Fruit fly (Drosophila melanogaster) whole organism, embryonic: Measurements from ENCODE around the gene DEF8.
A peak's percentile ranks its signal among the peaks of the same experiment; 100 is the strongest.

Experiments
- Asciz ChIP-seq: fragments of 200-800 bp; sonication (Bioruptor generic); optimal IDR thresholded peaks from 2 replicates; lab custom pipeline; 2017; ENCODE audit warnings: missing biosample characterization, mild to moderate bottlenecking, missing genetic modification characterization, missing genetic modification reagents
- Atf6 ChIP-seq: fragments of 200-800 bp; sonication (Bioruptor generic); IDR thresholded peaks from 2 replicates; pipeline ENCODE4 v1.3.6; 2022; ENCODE audit warnings: missing biosample characterization, missing genetic modification characterization
- CG10209 ChIP-seq: fragments of 200-800 bp; sonication (Bioruptor generic); optimal IDR thresholded peaks from 3 replicates; lab custom pipeline; 2017; ENCODE audit warnings: missing biosample characterization, mild to moderate bottlenecking, missing genetic modification characterization, missing genetic modification reagents
- CG10462 ChIP-seq: fragments of 200-800 bp; sonication (Bioruptor generic); optimal IDR thresholded peaks from 2 replicates; lab custom pipeline; 2016; ENCODE audit warnings: missing biosample characterization, missing genetic modification characterization
- CG14050 ChIP-seq: fragments of 200-800 bp; sonication (Bioruptor generic); IDR thresholded peaks from 3 replicates; pipeline ENCODE4 v1.3.6; 2022; ENCODE audit warnings: missing biosample characterization, missing genetic modification characterization
- CG15479 ChIP-seq: fragments of 200-800 bp; sonication (Bioruptor generic); optimal IDR thresholded peaks from 3 replicates; lab custom pipeline; 2019; ENCODE audit warnings: missing biosample characterization, mild to moderate bottlenecking, missing genetic modification characterization, moderate library complexity
- CG15514 ChIP-seq: fragments of 200-800 bp; sonication (Bioruptor generic); optimal IDR thresholded peaks from 3 replicates; lab custom pipeline; 2017; ENCODE audit warnings: missing biosample characterization, missing genetic modification characterization, mild to moderate bottlenecking, moderate library complexity, missing genetic modification reagents
- CG16863 ChIP-seq: fragments of 200-800 bp; sonication (Bioruptor generic); optimal IDR thresholded peaks from 3 replicates; lab custom pipeline; 2016; ENCODE audit warnings: missing biosample characterization, missing genetic modification characterization
- CG17328 ChIP-seq: fragments of 200-800 bp; sonication (Bioruptor generic); IDR thresholded peaks from 2 replicates; pipeline ENCODE4 v1.3.6; 2022; ENCODE audit warnings: missing biosample characterization, missing genetic modification characterization
- CG2712 ChIP-seq: fragments of 200-800 bp; optimal IDR thresholded peaks from 3 replicates; lab custom pipeline; 2019; ENCODE audit warnings: missing biosample characterization, mild to moderate bottlenecking, missing genetic modification characterization, moderate library complexity
- CG30020 ChIP-seq: fragments of 200-800 bp; optimal IDR thresholded peaks from 2 replicates; lab custom pipeline; 2019; ENCODE audit warnings: missing biosample characterization, mild to moderate bottlenecking, missing genetic modification characterization, moderate library complexity
- CG31365 ChIP-seq: fragments of 200-800 bp; sonication (Bioruptor generic); optimal IDR thresholded peaks from 2 replicates; lab custom pipeline; 2018; ENCODE audit warnings: missing biosample characterization, mild to moderate bottlenecking, missing genetic modification characterization
- CG33213 ChIP-seq: fragments of 200-800 bp; sonication (Bioruptor generic); optimal IDR thresholded peaks from 3 replicates; lab custom pipeline; 2016; ENCODE audit warnings: missing biosample characterization, missing genetic modification characterization
- CG34224 ChIP-seq: fragments of 200-800 bp; sonication (Bioruptor generic); IDR thresholded peaks from 3 replicates; pipeline ENCODE4 v1.3.6; 2022; ENCODE audit warnings: missing biosample characterization, missing genetic modification characterization; ENCODE audit not compliant: partially characterized antibody
- CG4282 ChIP-seq: fragments of 200-800 bp; sonication (Bioruptor generic); optimal IDR thresholded peaks from 2 replicates; lab custom pipeline; 2016; ENCODE audit warnings: missing biosample characterization, missing genetic modification characterization
- CG6254 ChIP-seq: fragments of 200-800 bp; sonication (Bioruptor generic); optimal IDR thresholded peaks from 3 replicates; lab custom pipeline; 2017; ENCODE audit warnings: mild to moderate bottlenecking, missing biosample characterization, missing genetic modification reagents, missing genetic modification characterization
- CG7963 ChIP-seq: fragments of 200-800 bp; sonication (Bioruptor generic); IDR thresholded peaks from 3 replicates; pipeline ENCODE4 v1.3.6; 2022; ENCODE audit warnings: missing biosample characterization, missing genetic modification characterization; ENCODE audit not compliant: partially characterized antibody
- Camta ChIP-seq: fragments of 200-800 bp; sonication (Bioruptor generic); optimal IDR thresholded peaks from 2 replicates; lab custom pipeline; 2016; ENCODE audit warnings: missing biosample characterization, missing genetic modification characterization
- Dek ChIP-seq: fragments of 200-800 bp; sonication (Bioruptor generic); optimal IDR thresholded peaks from 3 replicates; lab custom pipeline; 2019; ENCODE audit warnings: missing biosample characterization, mild to moderate bottlenecking, missing genetic modification characterization, moderate library complexity
- Dip2 ChIP-seq: fragments of 200-800 bp; sonication (Bioruptor generic); IDR thresholded peaks from 2 replicates; pipeline ENCODE4 v1.3.6; 2022; ENCODE audit warnings: missing biosample characterization, missing genetic modification characterization
- HLHmδ ChIP-seq: fragments of 200-800 bp; sonication (Bioruptor generic); optimal IDR thresholded peaks from 2 replicates; lab custom pipeline; 2018; ENCODE audit warnings: missing biosample characterization, mild to moderate bottlenecking, missing genetic modification characterization, moderate library complexity
- Kr ChIP-seq: fragments of 200-800 bp; sonication (Bioruptor generic); optimal IDR thresholded peaks from 2 replicates; lab custom pipeline; 2017; ENCODE audit warnings: missing biosample characterization, mild to moderate bottlenecking, missing genetic modification characterization
- MBD-R2 ChIP-seq: fragments of 200-800 bp; sonication (Bioruptor generic); IDR thresholded peaks from 2 replicates; pipeline ENCODE4 v1.3.6; 2022; ENCODE audit warnings: missing biosample characterization, missing genetic modification characterization
- Meics ChIP-seq: fragments of 200-800 bp; sonication (Bioruptor generic); optimal IDR thresholded peaks from 2 replicates; lab custom pipeline; 2017; ENCODE audit warnings: missing biosample characterization, mild to moderate bottlenecking, missing genetic modification characterization
- NC2β ChIP-seq: fragments of 200-800 bp; sonication (Bioruptor generic); optimal IDR thresholded peaks from 2 replicates; lab custom pipeline; 2016; ENCODE audit warnings: missing biosample characterization, missing genetic modification characterization
- ara ChIP-seq: fragments of 200-800 bp; sonication (Bioruptor generic); IDR thresholded peaks from 2 replicates; pipeline ENCODE4 v1.3.6; 2022; ENCODE audit warnings: missing biosample characterization, missing genetic modification characterization
- bigmax ChIP-seq: fragments of 200-800 bp; sonication (Bioruptor generic); optimal IDR thresholded peaks from 2 replicates; lab custom pipeline; 2018; ENCODE audit warnings: missing biosample characterization, mild to moderate bottlenecking, missing genetic modification characterization
- bsh ChIP-seq, 2 experiments: fragments of 200-800 bp; sonication (Bioruptor generic); optimal IDR thresholded peaks; 2 replicates each; lab custom pipeline; 2017 to 2018; ENCODE audit warnings: mild to moderate bottlenecking in 2 of 2, missing biosample characterization in 2 of 2, missing genetic modification characterization in 2 of 2, moderate library complexity in 1 of 2
- btn ChIP-seq: fragments of 200-800 bp; sonication (Bioruptor generic); optimal IDR thresholded peaks from 2 replicates; lab custom pipeline; 2016; ENCODE audit warnings: missing biosample characterization, missing genetic modification characterization
- cato ChIP-seq: fragments of 200-800 bp; sonication (Bioruptor generic); optimal IDR thresholded peaks from 2 replicates; lab custom pipeline; 2016; ENCODE audit warnings: missing biosample characterization, missing genetic modification characterization, borderline replicate concordance
- cg ChIP-seq: fragments of 200-800 bp; sonication (Bioruptor generic); optimal IDR thresholded peaks from 3 replicates; lab custom pipeline; 2019; ENCODE audit warnings: missing biosample characterization, mild to moderate bottlenecking, missing genetic modification characterization, moderate library complexity
- dan ChIP-seq: fragments of 200-800 bp; sonication (Bioruptor generic); IDR thresholded peaks from 2 replicates; pipeline ENCODE4 v1.3.6; 2022; ENCODE audit warnings: missing biosample characterization, missing genetic modification characterization
- eyg ChIP-seq: fragments of 200-800 bp; sonication (Bioruptor generic); optimal IDR thresholded peaks from 3 replicates; lab custom pipeline; 2016; ENCODE audit warnings: missing biosample characterization, missing genetic modification characterization
- fru ChIP-seq: fragments of >200 bp; optimal IDR thresholded peaks from 2 replicates; lab custom pipeline; 2017
- ham ChIP-seq: fragments of 200-800 bp; sonication (Bioruptor generic); IDR thresholded peaks from 2 replicates; pipeline ENCODE4 v1.3.6; 2022; ENCODE audit warnings: missing biosample characterization, missing genetic modification characterization
- her ChIP-seq: fragments of 200-800 bp; sonication (Bioruptor generic); optimal IDR thresholded peaks from 2 replicates; lab custom pipeline; 2016; ENCODE audit warnings: missing biosample characterization, missing genetic modification characterization
- hkb ChIP-seq, 2 experiments: fragments of 200-800 bp in 1 of 2; fragments of >200 bp in 1 of 2; sonication (Bioruptor generic) in 1 of 2; IDR thresholded peaks in 1 of 2; optimal IDR thresholded peaks in 1 of 2; 2 replicates each; pipeline versions ENCODE4 v1.3.6 to Lab custom; 2017 to 2022; ENCODE audit warnings: missing biosample characterization in 1 of 2, missing genetic modification characterization in 1 of 2
- kah ChIP-seq: fragments of 200-800 bp; sonication (Bioruptor generic); optimal IDR thresholded peaks from 2 replicates; lab custom pipeline; 2018; ENCODE audit warnings: missing biosample characterization, mild to moderate bottlenecking, missing genetic modification characterization
- kni ChIP-seq: fragments of 200-800 bp; sonication (Bioruptor generic); optimal IDR thresholded peaks from 3 replicates; lab custom pipeline; 2017; ENCODE audit warnings: mild to moderate bottlenecking, missing biosample characterization, missing genetic modification reagents, missing genetic modification characterization
- lola ChIP-seq, 3 experiments: fragments of >200 bp in 2 of 3; fragments of 200-800 bp in 1 of 3; sonication (Bioruptor generic) in 1 of 3; optimal IDR thresholded peaks; 2 replicates each; lab custom pipeline; 2017 to 2019; ENCODE audit warnings: missing biosample characterization in 3 of 3, missing genetic modification characterization in 3 of 3, mild to moderate bottlenecking in 1 of 3, moderate library complexity in 1 of 3
- mam ChIP-seq: fragments of 200-800 bp; sonication (Bioruptor generic); optimal IDR thresholded peaks from 3 replicates; lab custom pipeline; 2016; ENCODE audit warnings: missing biosample characterization, missing genetic modification characterization
- otp ChIP-seq: fragments of 200-800 bp; sonication (Bioruptor generic); IDR thresholded peaks from 3 replicates; pipeline ENCODE4, ENCODE4 v1.3.6; 2022; ENCODE audit warnings: missing biosample characterization, missing genetic modification characterization
- pnt ChIP-seq: fragments of 200-800 bp; sonication (Bioruptor generic); optimal IDR thresholded peaks from 3 replicates; lab custom pipeline; 2016; ENCODE audit warnings: missing biosample characterization, missing genetic modification characterization
- sc ChIP-seq, 3 experiments: fragments of >200 bp in 2 of 3; fragments of 200-800 bp in 1 of 3; sonication (Bioruptor generic) in 1 of 3; optimal IDR thresholded peaks; 2 replicates in 2 of 3; 3 replicates in 1 of 3; lab custom pipeline; 2017; ENCODE audit warnings: mild to moderate bottlenecking in 1 of 3, missing biosample characterization in 1 of 3, missing genetic modification characterization in 1 of 3, missing genetic modification reagents in 1 of 3
- sr ChIP-seq: fragments of 200-800 bp; sonication (Bioruptor generic); IDR thresholded peaks from 3 replicates; pipeline ENCODE4 v1.3.6; 2022; ENCODE audit warnings: missing biosample characterization, missing genetic modification characterization
- tna ChIP-seq: fragments of 200-800 bp; sonication (Bioruptor generic); IDR thresholded peaks from 2 replicates; pipeline ENCODE4 v1.3.6; 2022; ENCODE audit warnings: missing biosample characterization, missing genetic modification characterization; ENCODE audit not compliant: partially characterized antibody
- wdn ChIP-seq: fragments of 200-800 bp; sonication (Bioruptor generic); IDR thresholded peaks from 2 replicates; pipeline ENCODE4 v1.3.6; 2022; ENCODE audit warnings: missing biosample characterization, missing genetic modification characterization
- zf30C ChIP-seq: fragments of 200-800 bp; sonication (Bioruptor generic); optimal IDR thresholded peaks from 3 replicates; lab custom pipeline; 2018; ENCODE audit warnings: missing biosample characterization, mild to moderate bottlenecking, missing genetic modification characterization

DEF8 gene

dm6 chr3L:12115966-12116735 is 15.8 kb upstream of the DEF8 start, which contains the start of gene vers (continued):
- TF ChIP-seq HLHmδ (GFP tag; lab: Kevin White, UChicago) (no peak), hkb (optimal IDR thresholded peaks at IDR 0.05; lab: Kevin White, UChicago) (no peak), hkb (GFP tag; IDR thresholded peaks at IDR 0.05; lab: Robert Waterston, UW) (no peak), bigmax (GFP tag; lab: Kevin White, UChicago) (no peak), lola (GFP tag; optimal IDR thresholded peaks at IDR 0.05; lab: Kevin White, UChicago) (no peak), Atf6 (GFP tag; lab: Robert Waterston, UW) (peak; percentile 17; the same call in 1 of the 2 replicates), Dek (tag; lab: Kevin White, UChicago) (no peak), sc (optimal IDR thresholded peaks at IDR 0.05; lab: Kevin White, UChicago) (no peak), sc (GFP tag; optimal IDR thresholded peaks at IDR 0.05; lab: Kevin White, UChicago) (no peak), CG34224 (GFP tag; lab: Robert Waterston, UW) (peak; percentile 94), CG14050 (GFP tag; lab: Robert Waterston, UW) (no peak), cg (GFP tag; lab: Kevin White, UChicago) (no peak), ham (GFP tag; lab: Robert Waterston, UW) (no peak), Kr (GFP tag; lab: Kevin White, UChicago) (no peak), CG33213 (GFP tag; lab: Kevin White, UChicago) (peak; percentile 62), tna (GFP tag; lab: Robert Waterston, UW) (peak; percentile 83), bsh (GFP tag; optimal IDR thresholded peaks at IDR 0.05; lab: Kevin White, UChicago) (no peak), CG15514 (GFP tag; lab: Kevin White, UChicago) (peak; percentile 56), eyg (GFP tag; lab: Kevin White, UChicago) (no peak), dan (GFP tag; lab: Robert Waterston, UW) (no peak), sr (GFP tag; lab: Robert Waterston, UW) (no peak), otp (GFP tag; lab: Robert Waterston, UW) (no peak; the same call in 2 of the 3 replicates), CG4282 (GFP tag; lab: Kevin White, UChicago) (no peak), btn (GFP tag; lab: Kevin White, UChicago) (no peak), wdn (GFP tag; lab: Robert Waterston, UW) (no peak), MBD-R2 (peak; percentile 73), CG2712 (tag; lab: Kevin White, UChicago) (peak; percentile 51), CG10209 (GFP tag; lab: Kevin White, UChicago) (no peak), NC2β (GFP tag; lab: Kevin White, UChicago) (no peak), pnt (GFP tag; lab: Kevin White, UChicago) (no peak), Meics (GFP tag; lab: Kevin White, UChicago) (no peak), CG17328 (no peak), CG6254 (no peak), cato (GFP tag; lab: Kevin White, UChicago) (no peak), ara (GFP tag; lab: Robert Waterston, UW) (0 out of 2 replicates have a peak, but pooled peaks have one; percentile 10), kah (GFP tag; lab: Kevin White, UChicago) (no peak), her (peak; percentile 0), mam (GFP tag; lab: Kevin White, UChicago) (peak; percentile 47), CG30020 (peak; percentile 32), Dip2 (no peak), CG31365 (tag; lab: Kevin White, UChicago) (no peak), CG15479 (GFP tag; lab: Kevin White, UChicago) (no peak), CG10462 (GFP tag; lab: Kevin White, UChicago) (no peak), Camta (GFP tag; lab: Kevin White, UChicago) (no peak), CG16863 (GFP tag; lab: Kevin White, UChicago) (no peak), CG7963 (peak; percentile 82), fru (lab: Kevin White, UChicago) (no peak), kni (GFP tag; lab: Kevin White, UChicago) (no peak), Asciz (GFP tag; lab: Kevin White, UChicago) (no peak), zf30C (GFP tag; lab: Kevin White, UChicago) (no peak)
